Fruit fly (Drosophila melanogaster) whole organism, embryonic: ENCODE measurements around the gene Sp1.

Experiments used
- Asciz ChIP-seq: fragments of 200-800 bp; sonication (Bioruptor generic); optimal IDR thresholded peaks from 2 replicates; lab custom pipeline; 2017; ENCODE audit warnings: missing biosample characterization, mild to moderate bottlenecking, missing genetic modification characterization, missing genetic modification reagents
- B-H2 ChIP-seq: fragments of 200-800 bp; sonication (Bioruptor generic); optimal IDR thresholded peaks from 2 replicates; lab custom pipeline; 2018; ENCODE audit warnings: missing biosample characterization, mild to moderate bottlenecking, missing genetic modification characterization
- BtbVII ChIP-seq: fragments of 200-800 bp; sonication (Bioruptor generic); optimal IDR thresholded peaks from 3 replicates; lab custom pipeline; 2017; ENCODE audit warnings: missing biosample characterization, mild to moderate bottlenecking, missing genetic modification characterization
- CG10431 ChIP-seq: fragments of 200-800 bp; sonication (Bioruptor generic); optimal IDR thresholded peaks from 3 replicates; lab custom pipeline; 2018; ENCODE audit warnings: missing biosample characterization, mild to moderate bottlenecking, missing genetic modification characterization
- CG11398 ChIP-seq: fragments of 200-800 bp; sonication (Bioruptor generic); optimal IDR thresholded peaks from 2 replicates; lab custom pipeline; 2016; ENCODE audit warnings: missing biosample characterization, missing genetic modification characterization
- CG12155 ChIP-seq: fragments of 200-800 bp; sonication (Bioruptor generic); optimal IDR thresholded peaks from 3 replicates; lab custom pipeline; 2016; ENCODE audit warnings: missing biosample characterization, missing genetic modification characterization
- CG13424 ChIP-seq: fragments of 200-800 bp; sonication (Bioruptor generic); optimal IDR thresholded peaks from 2 replicates; lab custom pipeline; 2019; ENCODE audit warnings: missing biosample characterization, mild to moderate bottlenecking, missing genetic modification characterization, moderate library complexity
- CG15073 ChIP-seq: fragments of 200-800 bp; sonication (Bioruptor generic); optimal IDR thresholded peaks from 2 replicates; lab custom pipeline; 2016; ENCODE audit warnings: missing biosample characterization, missing genetic modification characterization
- CG17328 ChIP-seq: fragments of 200-800 bp; sonication (Bioruptor generic); IDR thresholded peaks from 2 replicates; pipeline ENCODE4 v1.3.6; 2022; ENCODE audit warnings: missing biosample characterization, missing genetic modification characterization
- CG17568 ChIP-seq: fragments of 200-800 bp; sonication (Bioruptor generic); optimal IDR thresholded peaks from 2 replicates; lab custom pipeline; 2018; ENCODE audit warnings: missing biosample characterization, mild to moderate bottlenecking, missing genetic modification characterization, moderate library complexity
- CG17612 ChIP-seq: fragments of 200-800 bp; sonication (Bioruptor generic); IDR thresholded peaks from 2 replicates; pipeline ENCODE4 v1.3.6; 2022; ENCODE audit warnings: missing biosample characterization, missing genetic modification characterization
- CG18011 ChIP-seq: fragments of 200-800 bp; sonication (Bioruptor generic); optimal IDR thresholded peaks from 2 replicates; lab custom pipeline; 2017; ENCODE audit warnings: missing biosample characterization, missing genetic modification characterization, mild to moderate bottlenecking, moderate library complexity, missing genotype
- CG2875 ChIP-seq: fragments of 200-800 bp; sonication (Bioruptor generic); optimal IDR thresholded peaks from 2 replicates; lab custom pipeline; 2017; ENCODE audit warnings: missing biosample characterization, mild to moderate bottlenecking, missing genetic modification characterization, missing genetic modification reagents
- CG4730 ChIP-seq: fragments of 200-800 bp; sonication (Bioruptor generic); IDR thresholded peaks from 2 replicates; pipeline ENCODE4 v1.3.6; 2022; ENCODE audit warnings: missing biosample characterization, missing genetic modification characterization
- CG7786 ChIP-seq: fragments of 200-800 bp; sonication (Bioruptor generic); optimal IDR thresholded peaks from 2 replicates; lab custom pipeline; 2016; ENCODE audit warnings: missing biosample characterization, missing genetic modification characterization
- CG7987 ChIP-seq: fragments of 200-800 bp; sonication (Bioruptor generic); optimal IDR thresholded peaks from 2 replicates; lab custom pipeline; 2018; ENCODE audit warnings: missing biosample characterization, mild to moderate bottlenecking, missing genetic modification characterization, moderate library complexity
- CG8290 ChIP-seq, 3 experiments: fragments of 200-800 bp; sonication (Bioruptor generic); optimal IDR thresholded peaks; 2 replicates each; lab custom pipeline; 2016 to 2019; ENCODE audit warnings: missing biosample characterization in 3 of 3, missing genetic modification characterization in 3 of 3, mild to moderate bottlenecking in 2 of 3, moderate library complexity in 1 of 3
- CG9797 ChIP-seq: fragments of 200-800 bp; sonication (Bioruptor generic); optimal IDR thresholded peaks from 3 replicates; lab custom pipeline; 2018; ENCODE audit warnings: missing biosample characterization, mild to moderate bottlenecking, missing genetic modification characterization
- Doc2 ChIP-seq: fragments of 200-800 bp; sonication (Bioruptor generic); IDR thresholded peaks from 2 replicates; pipeline ENCODE4 v1.3.6; 2022; ENCODE audit warnings: missing biosample characterization, missing genetic modification characterization
- Hand ChIP-seq: fragments of 200-800 bp; sonication (Bioruptor generic); optimal IDR thresholded peaks from 2 replicates; lab custom pipeline; 2017; ENCODE audit warnings: mild to moderate bottlenecking, missing biosample characterization, missing genetic modification reagents, missing genetic modification characterization
- Hr51 ChIP-seq, 2 experiments: fragments of 200-800 bp; sonication (Bioruptor generic); optimal IDR thresholded peaks; 2 replicates in 1 of 2; 3 replicates in 1 of 2; lab custom pipeline; 2016 to 2018; ENCODE audit warnings: missing biosample characterization in 2 of 2, missing genetic modification characterization in 2 of 2, mild to moderate bottlenecking in 1 of 2, moderate library complexity in 1 of 2
- Mrtf ChIP-seq: fragments of 200-800 bp; sonication (Bioruptor generic); IDR thresholded peaks from 3 replicates; pipeline ENCODE4 v1.3.6; 2022; ENCODE audit warnings: missing biosample characterization, missing genetic modification characterization
- Myb ChIP-seq: fragments of 200-800 bp; sonication (Bioruptor generic); optimal IDR thresholded peaks from 2 replicates; lab custom pipeline; 2016; ENCODE audit warnings: missing biosample characterization, missing genetic modification characterization
- NC2α ChIP-seq: fragments of 200-800 bp; sonication (Bioruptor generic); optimal IDR thresholded peaks from 2 replicates; lab custom pipeline; 2016; ENCODE audit warnings: missing biosample characterization, missing genetic modification characterization
- NFAT ChIP-seq: fragments of 200-800 bp; sonication (Bioruptor generic); IDR thresholded peaks from 2 replicates; pipeline ENCODE4 v1.3.6; 2022; ENCODE audit warnings: missing biosample characterization, missing genetic modification characterization
- Oli ChIP-seq: fragments of 200-800 bp; sonication (Bioruptor generic); optimal IDR thresholded peaks from 2 replicates; lab custom pipeline; 2018; ENCODE audit warnings: missing biosample characterization, mild to moderate bottlenecking, missing genetic modification characterization, moderate library complexity
- Rfx ChIP-seq: fragments of 200-800 bp; sonication (Bioruptor generic); IDR thresholded peaks from 2 replicates; pipeline ENCODE4 v1.3.6; 2022; ENCODE audit warnings: missing biosample characterization, missing genetic modification characterization
- Sry-β ChIP-seq: fragments of 200-800 bp; sonication (Bioruptor generic); optimal IDR thresholded peaks from 2 replicates; lab custom pipeline; 2018; ENCODE audit warnings: missing biosample characterization, mild to moderate bottlenecking, missing genetic modification characterization, moderate library complexity
- Stat92E ChIP-seq, 3 experiments: fragments of >200 bp in 2 of 3; fragments of 200-800 bp in 1 of 3; sonication (Bioruptor generic) in 1 of 3; optimal IDR thresholded peaks; 2 replicates each; lab custom pipeline; 2017 to 2019; ENCODE audit warnings: missing biosample characterization in 3 of 3, missing genetic modification characterization in 3 of 3, mild to moderate bottlenecking in 1 of 3, moderate library complexity in 1 of 3
- ap ChIP-seq: fragments of 200-800 bp; sonication (Bioruptor generic); IDR thresholded peaks from 2 replicates; pipeline ENCODE4 v1.3.6; 2022; ENCODE audit warnings: missing biosample characterization, missing genetic modification characterization
- ato ChIP-seq: fragments of 200-800 bp; sonication (Bioruptor generic); IDR thresholded peaks from 2 replicates; pipeline ENCODE4 v1.3.6; 2022; ENCODE audit warnings: missing biosample characterization, missing genetic modification characterization; ENCODE audit not compliant: partially characterized antibody
- az2 ChIP-seq: fragments of 200-800 bp; sonication (Bioruptor generic); optimal IDR thresholded peaks from 3 replicates; lab custom pipeline; 2016; ENCODE audit warnings: missing biosample characterization, missing genetic modification characterization
- cas ChIP-seq: fragments of 200-800 bp; sonication (Bioruptor generic); IDR thresholded peaks from 2 replicates; pipeline ENCODE4 v1.3.6; 2022; ENCODE audit warnings: missing biosample characterization, missing genetic modification characterization
- chinmo ChIP-seq: fragments of 200-800 bp; sonication (Bioruptor generic); IDR thresholded peaks from 4 replicates; pipeline ENCODE4 v1.3.6; 2022; ENCODE audit warnings: missing biosample characterization, missing genetic modification characterization; ENCODE audit not compliant: partially characterized antibody
- dm ChIP-seq: fragments of 200-800 bp; sonication (Bioruptor generic); optimal IDR thresholded peaks from 3 replicates; lab custom pipeline; 2016; ENCODE audit warnings: missing biosample characterization, missing genetic modification characterization
- ems ChIP-seq: fragments of 200-800 bp; sonication (Bioruptor generic); optimal IDR thresholded peaks from 3 replicates; lab custom pipeline; 2016; ENCODE audit warnings: missing biosample characterization, missing genetic modification characterization
- esg ChIP-seq: fragments of 200-800 bp; sonication (Bioruptor generic); conservative IDR thresholded peaks from 2 replicates; pipeline ENCODE4 v1.3.6; 2022; ENCODE audit warnings: missing biosample characterization, missing genetic modification characterization
- ftz-f1 ChIP-seq: fragments of 200-800 bp; sonication (Bioruptor generic); optimal IDR thresholded peaks from 2 replicates; lab custom pipeline; 2016; ENCODE audit warnings: missing biosample characterization, missing genetic modification characterization
- grn ChIP-seq: fragments of 200-800 bp; sonication (Bioruptor generic); optimal IDR thresholded peaks from 3 replicates; lab custom pipeline; 2017; ENCODE audit warnings: missing biosample characterization, missing genetic modification characterization
- gro ChIP-seq: fragments of 200-800 bp; sonication (Bioruptor generic); optimal IDR thresholded peaks from 2 replicates; lab custom pipeline; 2016; ENCODE audit warnings: missing biosample characterization, missing genetic modification characterization
- jing ChIP-seq: fragments of 200-800 bp; sonication (Bioruptor generic); optimal IDR thresholded peaks from 2 replicates; lab custom pipeline; 2018; ENCODE audit warnings: missing biosample characterization, mild to moderate bottlenecking, missing genetic modification characterization
- luna ChIP-seq: fragments of 200-800 bp; sonication (Bioruptor generic); optimal IDR thresholded peaks from 2 replicates; lab custom pipeline; 2016; ENCODE audit warnings: missing biosample characterization, missing genetic modification characterization
- nau ChIP-seq: fragments of 200-800 bp; sonication (Bioruptor generic); optimal IDR thresholded peaks from 3 replicates; lab custom pipeline; 2017; ENCODE audit warnings: missing biosample characterization, mild to moderate bottlenecking, missing genetic modification characterization, missing genetic modification reagents
- nom ChIP-seq: fragments of 200-800 bp; sonication (Bioruptor generic); optimal IDR thresholded peaks from 2 replicates; lab custom pipeline; 2017; ENCODE audit warnings: missing biosample characterization, missing genetic modification characterization, mild to moderate bottlenecking, moderate library complexity, missing genetic modification reagents
- row ChIP-seq: fragments of 200-800 bp; sonication (Bioruptor generic); IDR thresholded peaks from 3 replicates; pipeline ENCODE4 v1.3.6; 2022; ENCODE audit warnings: missing biosample characterization, missing genetic modification characterization
- schlank ChIP-seq: fragments of 200-800 bp; sonication (Bioruptor generic); optimal IDR thresholded peaks from 2 replicates; lab custom pipeline; 2018; ENCODE audit warnings: missing biosample characterization, mild to moderate bottlenecking, missing genetic modification characterization
- sima ChIP-seq: fragments of 200-800 bp; sonication (Bioruptor generic); optimal IDR thresholded peaks from 2 replicates; lab custom pipeline; 2016; ENCODE audit warnings: missing biosample characterization, missing genetic modification characterization
- stwl ChIP-seq: fragments of 200-800 bp; sonication (Bioruptor generic); optimal IDR thresholded peaks from 3 replicates; lab custom pipeline; 2018; ENCODE audit warnings: missing biosample characterization, mild to moderate bottlenecking, missing genetic modification characterization, moderate library complexity
- tgo ChIP-seq: fragments of 200-800 bp; sonication (Bioruptor generic); IDR thresholded peaks from 3 replicates; pipeline ENCODE4 v1.3.6; 2022; ENCODE audit warnings: missing biosample characterization, missing genetic modification characterization
- zen ChIP-seq: fragments of 200-800 bp; sonication (Bioruptor generic); optimal IDR thresholded peaks from 3 replicates; lab custom pipeline; 2018; ENCODE audit warnings: missing biosample characterization, mild to moderate bottlenecking, missing genetic modification characterization, moderate library complexity

The Sp1 gene

DNA sequence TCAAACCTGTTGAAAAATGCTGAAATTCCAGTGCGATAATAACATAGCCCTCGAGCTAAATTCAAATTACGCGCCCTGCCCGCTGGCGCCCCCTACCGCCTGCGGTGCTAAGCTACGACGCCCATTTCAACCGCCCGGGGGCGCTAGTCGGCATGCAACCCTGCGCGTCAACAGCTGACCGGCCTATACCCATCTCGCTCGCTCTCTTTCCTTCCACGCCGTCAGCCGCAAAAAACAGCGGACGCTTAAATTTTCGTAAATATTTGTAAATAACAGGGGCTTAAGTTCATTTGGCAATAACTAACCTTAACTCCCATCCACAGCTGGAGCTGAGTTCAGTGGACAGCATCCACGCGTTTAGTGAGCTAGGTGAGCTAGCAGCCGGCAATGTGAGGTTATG lies 49.1 kb downstream of the Sp1 start, which contains the start of gene CG1354 (continued):
- TF ChIP-seq zen (tag; lab: Kevin White, UChicago): peak; percentile 52
- TF ChIP-seq CG17568: no peak
- TF ChIP-seq CG4730: peak; percentile 55
- no peak for TF ChIP-seq CG18011 (GFP tag; lab: Kevin White, UChicago)
- TF ChIP-seq nom (GFP tag; lab: Kevin White, UChicago): no peak
- TF ChIP-seq stwl (tag; lab: Kevin White, UChicago): peak; percentile 49
- TF ChIP-seq CG7987 (GFP tag; lab: Kevin White, UChicago): peak; percentile 65
- TF ChIP-seq CG12155 (GFP tag; lab: Kevin White, UChicago): peak; percentile 49
- TF ChIP-seq Doc2 (GFP tag; lab: Robert Waterston, UW): no peak
- peak; percentile 77 for TF ChIP-seq ftz-f1 (GFP tag; lab: Kevin White, UChicago)
- TF ChIP-seq nau (GFP tag; lab: Kevin White, UChicago): peak; percentile 57
- TF ChIP-seq CG8290 (GFP tag; optimal IDR thresholded peaks at IDR 0.05; lab: Kevin White, UChicago): peak; percentile 40
- peak; percentile 3 to 88 for TF ChIP-seq CG8290 (tag; optimal IDR thresholded peaks at IDR 0.05; lab: Kevin White, UChicago)
- TF ChIP-seq chinmo (GFP tag; lab: Robert Waterston, UW): peak; percentile 72; the same call in 2 of the 4 replicates
- TF ChIP-seq ato: peak; percentile 70
- TF ChIP-seq dm: peak; percentile 92
- TF ChIP-seq Myb (GFP tag; lab: Kevin White, UChicago): peak; percentile 63
- TF ChIP-seq Hand: no peak
- peak; percentile 92 for TF ChIP-seq Rfx (GFP tag; lab: Robert Waterston, UW)
- TF ChIP-seq CG2875 (GFP tag; lab: Kevin White, UChicago): peak; percentile 68
- TF ChIP-seq NC2α (GFP tag; lab: Kevin White, UChicago): peak; percentile 34
- TF ChIP-seq esg (GFP tag; lab: Robert Waterston, UW): peak; percentile 44
- 0 out of 2 replicates have a peak, but pooled peaks have one; percentile 48 for TF ChIP-seq cas (GFP tag; lab: Robert Waterston, UW)
- peak; percentile 46 for TF ChIP-seq CG13424 (tag; lab: Kevin White, UChicago)
- TF ChIP-seq BtbVII (GFP tag; lab: Kevin White, UChicago): no peak
- no peak for TF ChIP-seq Asciz (GFP tag; lab: Kevin White, UChicago)
- peak; percentile 44 for TF ChIP-seq CG9797 (GFP tag; lab: Kevin White, UChicago)
- TF ChIP-seq CG15073 (GFP tag; lab: Kevin White, UChicago): no peak
- peak; percentile 61 for TF ChIP-seq az2 (GFP tag; lab: Kevin White, UChicago)
- peak; percentile 42 for TF ChIP-seq CG11398 (GFP tag; lab: Kevin White, UChicago)
- peak; percentile 43 for TF ChIP-seq gro (GFP tag; lab: Kevin White, UChicago)
- peak; percentile 73; the same call in 2 of the 3 replicates for TF ChIP-seq Mrtf (GFP tag; lab: Robert Waterston, UW)
- TF ChIP-seq B-H2 (GFP tag; lab: Kevin White, UChicago): peak; percentile 49
- peak; percentile 54 for TF ChIP-seq CG7786 (GFP tag; lab: Kevin White, UChicago)
- TF ChIP-seq ems (GFP tag; lab: Kevin White, UChicago): peak; percentile 32
- TF ChIP-seq CG17612: no peak
- TF ChIP-seq tgo (GFP tag; lab: Robert Waterston, UW): peak; percentile 59
- peak in 1 of 2 experiments; percentile 67 for TF ChIP-seq Hr51 (GFP tag; optimal IDR thresholded peaks at IDR 0.05; lab: Kevin White, UChicago)
- TF ChIP-seq Oli (tag; lab: Kevin White, UChicago): peak; percentile 28
- TF ChIP-seq jing (GFP tag; lab: Kevin White, UChicago): no peak
- TF ChIP-seq grn (GFP tag; lab: Kevin White, UChicago): no peak
- peak; percentile 14 for TF ChIP-seq sima
- TF ChIP-seq luna: no peak
- no peak for TF ChIP-seq Sry-β (GFP tag; lab: Kevin White, UChicago)
- peak; percentile 92 for TF ChIP-seq NFAT (GFP tag; lab: Robert Waterston, UW)
- no peak for TF ChIP-seq ap (GFP tag; lab: Robert Waterston, UW)
- peak; percentile 25 for TF ChIP-seq schlank
- TF ChIP-seq Stat92E (GFP tag; optimal IDR thresholded peaks at IDR 0.05; lab: Kevin White, UChicago): peak in 1 of 3 experiments; percentile 21
- TF ChIP-seq CG17328 (GFP tag; lab: Robert Waterston, UW): peak; percentile 75
- peak; percentile 55 for TF ChIP-seq row (GFP tag; lab: Robert Waterston, UW)
- peak; percentile 15 for TF ChIP-seq CG10431 (GFP tag; lab: Kevin White, UChicago)
